Worm (Caenorhabditis elegans) whole organism, late embryonic: ENCODE measurements around the gene srg-46.

Source experiments
- C08G9.2 ChIP-seq: sonication (generic microtip); optimal IDR thresholded peaks from 2 replicates; lab custom pipeline; 2016; ENCODE audit warnings: mild to moderate bottlenecking, missing genetic modification characterization, moderate library complexity, missing compliant biosample characterization
- C38D4.7 ChIP-seq: fragments of 200-800 bp; sonication (Bioruptor generic); optimal IDR thresholded peaks from 2 replicates; lab custom pipeline; 2018; ENCODE audit warnings: mild to moderate bottlenecking, missing genetic modification characterization, moderate library complexity, missing compliant biosample characterization
- F13H6.1 ChIP-seq: sonication (generic microtip); optimal IDR thresholded peaks from 2 replicates; lab custom pipeline; 2016; ENCODE audit warnings: missing genetic modification characterization, missing compliant biosample characterization
- K09A11.1 ChIP-seq: sonication (generic microtip); optimal IDR thresholded peaks from 2 replicates; lab custom pipeline; 2017; ENCODE audit warnings: antibody characterized with exemption, mild to moderate bottlenecking, missing genetic modification characterization, missing compliant biosample characterization; ENCODE audit not compliant: insufficient read depth
- T23F11.4 ChIP-seq: fragments of 200-800 bp; sonication (Bioruptor generic); optimal IDR thresholded peaks from 2 replicates; lab custom pipeline; 2018; ENCODE audit warnings: mild to moderate bottlenecking, missing genetic modification characterization, missing compliant biosample characterization
- Y22D7AL.16 ChIP-seq: sonication (generic microtip); optimal IDR thresholded peaks from 2 replicates; lab custom pipeline; 2016; ENCODE audit warnings: missing genetic modification characterization, missing compliant biosample characterization
- ama-1 ChIP-seq: fragments of 150-350 bp; optimal IDR thresholded peaks from 2 replicates; lab custom pipeline; 2014
- ceh-14 ChIP-seq: sonication (generic microtip); optimal IDR thresholded peaks from 2 replicates; lab custom pipeline; 2016; ENCODE audit warnings: missing genotype, missing genetic modification characterization, missing compliant biosample characterization
- ceh-18 ChIP-seq: sonication (generic microtip); optimal IDR thresholded peaks from 2 replicates; lab custom pipeline; 2016; ENCODE audit warnings: missing genetic modification characterization, missing compliant biosample characterization
- ceh-19 ChIP-seq: fragments of 200-800 bp; sonication (Bioruptor generic); optimal IDR thresholded peaks from 2 replicates; lab custom pipeline; 2018; ENCODE audit warnings: mild to moderate bottlenecking, missing genetic modification characterization, missing compliant biosample characterization
- ceh-2 ChIP-seq: sonication (generic microtip); optimal IDR thresholded peaks from 2 replicates; lab custom pipeline; 2016; ENCODE audit warnings: missing genotype, missing genetic modification characterization, missing compliant biosample characterization
- ceh-22 ChIP-seq: sonication (generic microtip); optimal IDR thresholded peaks from 2 replicates; lab custom pipeline; 2017; ENCODE audit warnings: missing biosample characterization, missing genetic modification characterization
- ceh-24 ChIP-seq: sonication (generic microtip); optimal IDR thresholded peaks from 2 replicates; lab custom pipeline; 2016; ENCODE audit warnings: mild to moderate bottlenecking, missing genetic modification characterization, missing compliant biosample characterization
- ceh-30 ChIP-seq: fragments of 150-350 bp; optimal IDR thresholded peaks from 2 replicates; lab custom pipeline; 2014; ENCODE audit warnings: missing biosample characterization, missing genetic modification characterization
- ceh-31 ChIP-seq: sonication (generic microtip); optimal IDR thresholded peaks from 2 replicates; lab custom pipeline; 2016; ENCODE audit warnings: missing genetic modification characterization, missing compliant biosample characterization
- ceh-34 ChIP-seq: sonication (generic microtip); optimal IDR thresholded peaks from 2 replicates; lab custom pipeline; 2016; ENCODE audit warnings: mild to moderate bottlenecking, missing genetic modification characterization, missing compliant biosample characterization
- ceh-45 ChIP-seq: fragments of 200-800 bp; sonication (Bioruptor generic); IDR thresholded peaks from 2 replicates; pipeline ENCODE4 v1.3.6; 2022; ENCODE audit warnings: missing genetic modification reagents, missing genetic modification characterization, missing compliant biosample characterization
- ceh-48 ChIP-seq: sonication (generic microtip); optimal IDR thresholded peaks from 2 replicates; lab custom pipeline; 2016; ENCODE audit warnings: missing genetic modification characterization, inconsistent platforms, missing compliant biosample characterization
- ceh-9 ChIP-seq: sonication (generic microtip); optimal IDR thresholded peaks from 2 replicates; lab custom pipeline; 2016; ENCODE audit warnings: mild to moderate bottlenecking, missing genetic modification characterization, inconsistent platforms, missing compliant biosample characterization
- elt-2 ChIP-seq: sonication (generic microtip); optimal IDR thresholded peaks from 2 replicates; lab custom pipeline; 2016; ENCODE audit warnings: missing genetic modification reagents, missing genetic modification characterization, missing compliant biosample characterization
- elt-4 ChIP-seq: sonication (generic microtip); optimal IDR thresholded peaks from 2 replicates; lab custom pipeline; 2016; ENCODE audit warnings: missing genetic modification characterization, missing compliant biosample characterization
- eyg-1 ChIP-seq: sonication (generic microtip); optimal IDR thresholded peaks from 2 replicates; lab custom pipeline; 2016; ENCODE audit warnings: missing genotype, missing genetic modification characterization, missing compliant biosample characterization
- fkh-10 ChIP-seq: fragments of 150-350 bp; optimal IDR thresholded peaks from 2 replicates; lab custom pipeline; 2014; ENCODE audit warnings: missing biosample characterization, missing genetic modification reagents, missing genetic modification characterization
- fkh-6 ChIP-seq: sonication (generic microtip); optimal IDR thresholded peaks from 2 replicates; lab custom pipeline; 2016; ENCODE audit warnings: missing genetic modification characterization, missing compliant biosample characterization
- hlh-13 ChIP-seq: fragments of 200-800 bp; sonication (Bioruptor generic); optimal IDR thresholded peaks from 2 replicates; lab custom pipeline; 2018; ENCODE audit warnings: mild to moderate bottlenecking, missing genetic modification characterization, missing compliant biosample characterization
- hlh-15 ChIP-seq: sonication (generic microtip); optimal IDR thresholded peaks from 2 replicates; lab custom pipeline; 2016; ENCODE audit warnings: missing genetic modification characterization, missing compliant biosample characterization
- hlh-30 ChIP-seq: sonication (generic microtip); optimal IDR thresholded peaks from 2 replicates; lab custom pipeline; 2017; ENCODE audit warnings: antibody characterized with exemption, missing genetic modification characterization, missing compliant biosample characterization; ENCODE audit not compliant: insufficient read depth
- hlh-8 ChIP-seq: sonication (generic microtip); optimal IDR thresholded peaks from 2 replicates; lab custom pipeline; 2016; ENCODE audit warnings: missing genotype, missing genetic modification characterization, missing compliant biosample characterization
- lim-6 ChIP-seq: sonication (generic microtip); optimal IDR thresholded peaks from 2 replicates; lab custom pipeline; 2016; ENCODE audit warnings: missing genetic modification characterization, missing compliant biosample characterization
- madf-2 ChIP-seq: sonication (generic microtip); optimal IDR thresholded peaks from 2 replicates; lab custom pipeline; 2017; ENCODE audit warnings: missing genetic modification characterization, missing compliant biosample characterization
- mec-3 ChIP-seq: sonication (generic microtip); optimal IDR thresholded peaks from 2 replicates; lab custom pipeline; 2016; ENCODE audit warnings: borderline replicate concordance, missing genetic modification characterization, missing compliant biosample characterization
- nhr-11 ChIP-seq: fragments of 150-350 bp; optimal IDR thresholded peaks from 2 replicates; lab custom pipeline; 2014; ENCODE audit warnings: missing biosample characterization, missing genetic modification characterization
- nhr-232 ChIP-seq: sonication (generic microtip); optimal IDR thresholded peaks from 2 replicates; lab custom pipeline; 2016; ENCODE audit warnings: missing genetic modification characterization, missing compliant biosample characterization
- pat-9 ChIP-seq: fragments of 200-800 bp; sonication (Bioruptor generic); optimal IDR thresholded peaks from 2 replicates; lab custom pipeline; 2018; ENCODE audit warnings: mild to moderate bottlenecking, missing genetic modification characterization, moderate library complexity, missing compliant biosample characterization
- pax-1 ChIP-seq: fragments of 150-350 bp; optimal IDR thresholded peaks from 2 replicates; lab custom pipeline; 2014; ENCODE audit warnings: missing biosample characterization, missing genetic modification characterization
- pha-2 ChIP-seq: sonication (generic microtip); optimal IDR thresholded peaks from 2 replicates; lab custom pipeline; 2017; ENCODE audit warnings: mild to moderate bottlenecking, missing genetic modification characterization, missing compliant biosample characterization
- pha-4 ChIP-seq: fragments of 150-350 bp; optimal IDR thresholded peaks from 2 replicates; lab custom pipeline; 2018; ENCODE audit warnings: missing biosample characterization, missing genetic modification reagents, missing genetic modification characterization
- pqm-1 ChIP-seq: sonication (generic microtip); optimal IDR thresholded peaks from 2 replicates; lab custom pipeline; 2016; ENCODE audit warnings: missing genetic modification characterization, missing compliant biosample characterization
- pros-1 ChIP-seq: fragments of 150-350 bp; optimal IDR thresholded peaks from 2 replicates; lab custom pipeline; 2014; ENCODE audit warnings: missing biosample characterization, missing genetic modification reagents, missing genetic modification characterization
- ref-2 ChIP-seq: sonication (generic microtip); optimal IDR thresholded peaks from 2 replicates; lab custom pipeline; 2016; ENCODE audit warnings: missing genetic modification characterization, missing compliant biosample characterization
- rnt-1 ChIP-seq: sonication (generic microtip); optimal IDR thresholded peaks from 2 replicates; lab custom pipeline; 2016; ENCODE audit warnings: missing genetic modification characterization, missing compliant biosample characterization
- sdc-2 ChIP-seq: sonication (generic microtip); optimal IDR thresholded peaks from 2 replicates; lab custom pipeline; 2016; ENCODE audit warnings: missing genotype, missing genetic modification characterization, missing compliant biosample characterization
- sox-4 ChIP-seq: sonication (generic microtip); optimal IDR thresholded peaks from 2 replicates; lab custom pipeline; 2017; ENCODE audit warnings: mild to moderate bottlenecking, missing genetic modification characterization, inconsistent platforms, missing compliant biosample characterization
- syd-9 ChIP-seq: sonication (generic microtip); optimal IDR thresholded peaks from 2 replicates; lab custom pipeline; 2016; ENCODE audit warnings: mild to moderate bottlenecking, missing genetic modification characterization, moderate library complexity, missing compliant biosample characterization
- tbx-7 ChIP-seq: sonication (generic microtip); optimal IDR thresholded peaks from 2 replicates; lab custom pipeline; 2016; ENCODE audit warnings: missing genotype, missing genetic modification characterization, missing compliant biosample characterization
- ttx-3 ChIP-seq: sonication (generic microtip); optimal IDR thresholded peaks from 2 replicates; lab custom pipeline; 2016; ENCODE audit warnings: missing genetic modification reagents, missing genetic modification characterization, missing compliant biosample characterization
- unc-3 ChIP-seq, 2 experiments: fragments of 200-800 bp in 1 of 2; sonication (Bioruptor generic) in 1 of 2; sonication (generic microtip) in 1 of 2; conservative IDR thresholded peaks in 1 of 2; optimal IDR thresholded peaks in 1 of 2; 2 replicates each; pipeline versions ENCODE4 v1.3.6 to Lab custom; 2016 to 2022; ENCODE audit warnings: missing compliant biosample characterization in 2 of 2, missing genetic modification characterization in 2 of 2, missing genetic modification reagents in 1 of 2
- unc-42 ChIP-seq: sonication (generic microtip); optimal IDR thresholded peaks from 2 replicates; lab custom pipeline; 2016; ENCODE audit warnings: missing genotype, missing genetic modification characterization, missing compliant biosample characterization
- unc-55 ChIP-seq: sonication (generic microtip); optimal IDR thresholded peaks from 2 replicates; lab custom pipeline; 2017; ENCODE audit warnings: missing biosample characterization, missing genetic modification reagents, missing genetic modification characterization
- zip-5 ChIP-seq: sonication (generic microtip); optimal IDR thresholded peaks from 2 replicates; lab custom pipeline; 2016; ENCODE audit warnings: missing genetic modification characterization, missing compliant biosample characterization
- ztf-16 ChIP-seq: sonication (generic microtip); optimal IDR thresholded peaks from 2 replicates; lab custom pipeline; 2017; ENCODE audit warnings: missing genetic modification characterization, missing compliant biosample characterization

Gene srg-46

ce11 chrV:13394968-13395367 lies 31.5 kb downstream of the srg-46 start:
- peak; percentile 18 for TF ChIP-seq unc-42
- no peak for TF ChIP-seq ama-1
- no peak for TF ChIP-seq ceh-24 (tag; lab: Kevin White, UChicago)
- TF ChIP-seq ceh-22 (tag; lab: Kevin White, UChicago), result no peak
- peak; percentile 76 for TF ChIP-seq unc-55
- no peak for TF ChIP-seq elt-4 (tag; lab: Kevin White, UChicago)
- TF ChIP-seq ceh-9 (tag; lab: Kevin White, UChicago), result no peak

- TF ChIP-seq hlh-30 (tag; lab: Kevin White, UChicago), result peak; percentile 31
- TF ChIP-seq F13H6.1 (tag; lab: Kevin White, UChicago), result no peak
- TF ChIP-seq unc-55, result peak; percentile 62
- peak; percentile 72 for TF ChIP-seq ceh-34 (tag; lab: Kevin White, UChicago)
- peak; percentile 19 for TF ChIP-seq ceh-2
- TF ChIP-seq fkh-6 (tag; lab: Kevin White, UChicago), result no peak
- TF ChIP-seq mec-3 (tag; lab: Kevin White, UChicago), result no peak
- no peak for TF ChIP-seq ceh-22 (tag; lab: Kevin White, UChicago)
- peak; percentile 2 for TF ChIP-seq madf-2 (tag; lab: Kevin White, UChicago)
- TF ChIP-seq ttx-3 (tag; lab: Kevin White, UChicago), result no peak
- no peak for TF ChIP-seq ref-2 (tag; lab: Kevin White, UChicago)
- peak; percentile 25 for TF ChIP-seq C38D4.7
- peak; percentile 51 for TF ChIP-seq T23F11.4 (GFP tag; lab: Kevin White, UChicago)
- no peak for TF ChIP-seq ztf-16 (tag; lab: Kevin White, UChicago)
- no peak for TF ChIP-seq Y22D7AL.16 (tag; lab: Kevin White, UChicago)
- peak; percentile 34 for TF ChIP-seq sox-4 (tag; lab: Kevin White, UChicago)
- TF ChIP-seq ama-1, result no peak
- no peak for TF ChIP-seq nhr-232 (tag; lab: Kevin White, UChicago)
- no peak for TF ChIP-seq hlh-13
- no peak for TF ChIP-seq ceh-45 (GFP tag; lab: Robert Waterston, UW)
- no peak for TF ChIP-seq ceh-9 (tag; lab: Kevin White, UChicago)
- TF ChIP-seq pros-1, result peak; percentile 61
- TF ChIP-seq zip-5 (tag; lab: Kevin White, UChicago), result no peak
- TF ChIP-seq elt-4 (tag; lab: Kevin White, UChicago), result no peak
- no peak for TF ChIP-seq K09A11.1 (tag; lab: Kevin White, UChicago)
- TF ChIP-seq hlh-15, result peak; percentile 43
- TF ChIP-seq unc-3 (GFP tag; conservative IDR thresholded peaks at IDR 0.05; lab: Robert Waterston, UW), result no peak
- TF ChIP-seq unc-3 (tag; optimal IDR thresholded peaks at IDR 0.05; lab: Kevin White, UChicago), result no peak
- TF ChIP-seq ceh-48 (tag; lab: Kevin White, UChicago), result no peak
- no peak for TF ChIP-seq pat-9
- TF ChIP-seq C08G9.2, result peak; percentile 23
- TF ChIP-seq hlh-8 (tag; lab: Kevin White, UChicago), result peak; percentile 34
- TF ChIP-seq fkh-10, result no peak
- TF ChIP-seq syd-9 (tag; lab: Kevin White, UChicago), result peak; percentile 40
- no peak for TF ChIP-seq tbx-7 (tag; lab: Kevin White, UChicago)
- TF ChIP-seq ceh-30 (tag; lab: Kevin White, UChicago), result no peak
- TF ChIP-seq elt-2 (tag; lab: Kevin White, UChicago), result peak; percentile 7
- TF ChIP-seq ceh-14 (tag; lab: Kevin White, UChicago), result peak; percentile 64
- TF ChIP-seq pha-4 (tag; lab: Kevin White, UChicago), result no peak
- no peak for TF ChIP-seq ceh-24 (tag; lab: Kevin White, UChicago)
- peak; percentile 75 for TF ChIP-seq ceh-31 (tag; lab: Kevin White, UChicago)
- TF ChIP-seq ceh-19 (GFP tag; lab: Kevin White, UChicago), result peak; percentile 60
- TF ChIP-seq pax-1 (tag; lab: Kevin White, UChicago), result no peak
- TF ChIP-seq eyg-1, result peak; percentile 13
- TF ChIP-seq ceh-18 (tag; lab: Kevin White, UChicago), result peak; percentile 29
- TF ChIP-seq sdc-2, result peak; percentile 5
- no peak for TF ChIP-seq pqm-1 (tag; lab: Kevin White, UChicago)
- no peak for TF ChIP-seq nhr-11
- TF ChIP-seq pha-2 (tag; lab: Kevin White, UChicago), result no peak
- no peak for TF ChIP-seq lim-6 (tag; lab: Kevin White, UChicago)
- peak; percentile 6 for TF ChIP-seq rnt-1 (tag; lab: Kevin White, UChicago)
Measured at ce11 chrV:13396426-13396825, 32.9 kb downstream of the srg-46 start.
